Fruit fly (Drosophila melanogaster): Measurements from ENCODE around the gene CG12268.

CG12268 gene

DNA sequence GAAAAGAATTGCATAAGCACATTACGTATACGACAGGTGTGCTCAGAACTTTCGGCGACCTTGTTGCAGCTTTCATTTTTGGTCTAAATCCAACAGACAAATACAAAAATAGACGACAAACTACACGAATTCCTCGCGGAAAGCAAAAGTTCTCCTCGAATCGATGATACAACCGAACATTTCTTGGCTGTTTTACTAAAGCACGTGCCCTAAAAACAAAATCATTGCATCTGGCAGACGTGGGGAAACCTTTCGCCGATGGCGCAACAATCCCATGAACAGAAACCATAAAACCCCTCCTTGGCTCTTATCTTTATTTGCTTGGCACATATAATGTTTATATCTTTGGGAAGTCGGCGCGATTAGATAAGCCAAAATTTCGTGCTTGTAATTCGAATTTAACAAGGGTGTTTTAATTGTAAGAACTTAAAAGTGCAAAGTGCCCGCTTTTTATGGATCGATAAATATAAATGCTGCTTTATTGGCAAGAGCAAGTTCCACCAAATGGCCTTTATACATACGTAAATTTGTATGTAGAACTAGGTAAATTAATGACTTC lies 9.6 kb downstream of the CG12268 start:
- no peak for TF ChIP-seq Hr78 (GFP tag; optimal IDR thresholded peaks at IDR 0.05)
- no peak for TF ChIP-seq Rel (GFP tag; optimal IDR thresholded peaks at IDR 0.05)
- TF ChIP-seq Rel (tag; optimal IDR thresholded peaks at IDR 0.05), result peak; percentile 41
- TF ChIP-seq rgr (GFP tag; optimal IDR thresholded peaks at IDR 0.05), result no peak
- no peak for TF ChIP-seq Dif (GFP tag; optimal IDR thresholded peaks at IDR 0.05; ENCODE audit: partially characterized antibody)
- no peak for TF ChIP-seq dsf (GFP tag; optimal IDR thresholded peaks at IDR 0.05; ENCODE audit: borderline replicate concordance)

DNA sequence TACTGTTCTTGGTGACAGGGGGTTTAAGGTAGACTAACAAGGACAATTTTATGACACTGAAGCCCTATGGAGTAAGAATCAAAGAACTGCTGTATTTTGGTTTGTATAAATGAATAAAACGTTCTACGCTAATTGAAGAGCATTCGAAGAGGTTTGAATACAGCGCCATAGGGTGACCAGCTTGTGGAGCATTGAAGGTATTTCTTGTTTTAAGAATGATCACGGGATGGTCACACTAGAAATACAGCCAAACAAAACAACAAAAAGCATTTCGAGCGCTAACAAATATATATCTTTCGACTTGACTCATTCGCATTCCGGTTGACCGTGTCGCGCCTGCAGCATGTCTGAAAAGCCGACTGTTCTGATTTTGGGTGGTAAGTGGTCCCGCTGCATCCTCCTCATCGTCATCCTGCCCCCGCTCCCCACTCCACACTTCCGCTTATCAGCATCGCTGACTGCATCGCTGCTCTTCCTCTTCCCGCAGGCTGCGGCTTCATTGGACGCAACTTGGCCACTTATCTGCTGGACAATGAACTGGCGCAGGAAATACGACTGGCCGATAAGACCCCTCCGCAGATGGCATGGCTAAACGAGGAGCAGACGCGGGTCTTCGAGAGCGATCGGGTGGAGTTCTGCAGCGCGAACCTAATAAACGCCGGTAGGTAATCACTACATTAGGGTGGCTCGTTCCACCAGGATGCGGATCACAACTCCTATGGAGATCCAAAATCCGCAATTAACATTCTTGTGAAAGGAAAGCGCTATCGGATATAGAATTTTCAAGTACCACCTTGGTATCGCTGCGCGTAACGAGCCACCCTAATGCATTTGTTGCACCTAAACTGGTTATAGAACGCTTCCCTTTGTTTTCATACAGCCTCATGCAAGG lies 14.3 kb downstream of the CG12268 start, which contains the start of gene CG5854:
Gene CG5854, plus strand, starts transcription at position 229 of the 892 bp plus-strand sequence.
- TF ChIP-seq Hnf4 (GFP tag; optimal IDR thresholded peaks at IDR 0.05), result peak; percentile 92
- TF ChIP-seq sage (GFP tag; optimal IDR thresholded peaks at IDR 0.05), result no peak
- peak; percentile 63 for TF ChIP-seq sv (GFP tag; optimal IDR thresholded peaks at IDR 0.05)
- peak; percentile 73 for TF ChIP-seq CG9705 (GFP tag; optimal IDR thresholded peaks at IDR 0.05)
- TF ChIP-seq HLH106 (tag; optimal IDR thresholded peaks at IDR 0.05), result peak; percentile 91
- peak; percentile 63 for TF ChIP-seq GATAd (GFP tag; optimal IDR thresholded peaks at IDR 0.05)
- no peak for TF ChIP-seq Rel (GFP tag; optimal IDR thresholded peaks at IDR 0.05)
- TF ChIP-seq Rel (tag; optimal IDR thresholded peaks at IDR 0.05), result peak; percentile 58
- peak; percentile 87 for TF ChIP-seq Hr83 (GFP tag; optimal IDR thresholded peaks at IDR 0.05; ENCODE audit: poor library complexity, severe bottlenecking)
- TF ChIP-seq Mio (GFP tag; optimal IDR thresholded peaks at IDR 0.05), result peak; percentile 77
- TF ChIP-seq brk (GFP tag; optimal IDR thresholded peaks at IDR 0.05), result no peak
- peak; percentile 35 for TF ChIP-seq jim (GFP tag; optimal IDR thresholded peaks at IDR 0.05)
- TF ChIP-seq Abd-B (GFP tag; optimal IDR thresholded peaks at IDR 0.05), result no peak
- TF ChIP-seq Myc (optimal IDR thresholded peaks at IDR 0.05), result no peak
- TF ChIP-seq dsf (GFP tag; optimal IDR thresholded peaks at IDR 0.05; ENCODE audit: borderline replicate concordance), result peak; percentile 31
- peak; percentile 93 for TF ChIP-seq Sp1 (GFP tag; optimal IDR thresholded peaks at IDR 0.05)
- TF ChIP-seq foxo (GFP tag; optimal IDR thresholded peaks at IDR 0.05), result peak; percentile 69 to 98
- TF ChIP-seq h (GFP tag; optimal IDR thresholded peaks at IDR 0.05), result peak; percentile 96
- no peak for TF ChIP-seq lola (GFP tag; optimal IDR thresholded peaks at IDR 0.05)
- TF ChIP-seq CrebA (GFP tag; optimal IDR thresholded peaks at IDR 0.05; ENCODE audit: borderline replicate concordance), result no peak
- TF ChIP-seq woc (GFP tag; optimal IDR thresholded peaks at IDR 0.05), result peak; percentile 82
- peak; percentile 95 for TF ChIP-seq fru (GFP tag; optimal IDR thresholded peaks at IDR 0.05)
- TF ChIP-seq dl (GFP tag; optimal IDR thresholded peaks at IDR 0.05; ENCODE audit: insufficient read depth in 1 of 2, partially characterized antibody in 2 of 2), result no peak
- TF ChIP-seq psq (GFP tag; optimal IDR thresholded peaks at IDR 0.05), result peak; percentile 89
- peak; percentile 97 for TF ChIP-seq ey (GFP tag; optimal IDR thresholded peaks at IDR 0.05)
- peak; percentile 98 for TF ChIP-seq rgr (GFP tag; optimal IDR thresholded peaks at IDR 0.05)
- peak; percentile 92 for TF ChIP-seq CG32264 (GFP tag; optimal IDR thresholded peaks at IDR 0.05)
- TF ChIP-seq Dfd (GFP tag; optimal IDR thresholded peaks at IDR 0.05), result no peak
- TF ChIP-seq Jra (GFP tag; optimal IDR thresholded peaks at IDR 0.05), result peak; percentile 50
- TF ChIP-seq N (GFP tag; optimal IDR thresholded peaks at IDR 0.05), result no peak
- peak; percentile 95 for TF ChIP-seq br (GFP tag; optimal IDR thresholded peaks at IDR 0.05)
- TF ChIP-seq Dif (GFP tag; optimal IDR thresholded peaks at IDR 0.05; ENCODE audit: partially characterized antibody), result peak; percentile 6
- TF ChIP-seq tai (GFP tag; optimal IDR thresholded peaks at IDR 0.05), result no peak
- peak; percentile 79 for TF ChIP-seq dmrt93B (GFP tag; optimal IDR thresholded peaks at IDR 0.05)
- no peak for TF ChIP-seq Hr78 (GFP tag; optimal IDR thresholded peaks at IDR 0.05)
- TF ChIP-seq pan (optimal IDR thresholded peaks at IDR 0.05), result no peak
- TF ChIP-seq Vsx2 (GFP tag; optimal IDR thresholded peaks at IDR 0.05; ENCODE audit: partially characterized antibody), result no peak
- peak; percentile 96 for TF ChIP-seq OdsH (GFP tag; optimal IDR thresholded peaks at IDR 0.05)
- no peak for TF ChIP-seq usp (GFP tag; optimal IDR thresholded peaks at IDR 0.05)
